Worm (Caenorhabditis elegans): ENCODE measurements around the gene col-9.

DNA sequence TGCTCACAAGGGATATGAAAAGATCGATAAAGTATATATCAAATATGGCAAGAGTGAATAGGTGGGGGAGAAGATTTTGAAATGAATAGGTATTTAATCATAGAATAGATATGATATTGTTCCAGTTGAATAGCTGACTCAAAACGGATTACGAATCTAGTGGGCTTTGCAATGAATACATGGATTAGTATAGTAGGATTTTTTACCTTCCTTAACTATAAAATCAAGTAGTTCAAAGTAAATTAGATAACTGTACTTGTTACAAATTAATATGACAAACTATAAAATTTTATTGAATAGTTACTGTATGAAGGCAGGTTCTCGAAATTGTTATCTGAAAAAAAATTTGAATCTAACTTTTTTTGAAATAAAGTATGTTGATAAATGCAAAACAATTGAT is 38.9 kb upstream of the col-9 start, which contains the start of gene odr-1:
- TF ChIP-seq Y75B8A.6 (GFP tag; IDR thresholded peaks at IDR 0.05) (no peak), zag-1 (tag; optimal IDR thresholded peaks at IDR 0.05) (no peak), vab-7 (GFP tag; IDR thresholded peaks at IDR 0.05) (no peak), pqm-1 (tag; optimal IDR thresholded peaks at IDR 0.05) (no peak)

All from whole organism, L4 larva.